Worm (Caenorhabditis elegans): ENCODE results near the gene Y45F3A.4.

Y45F3A.4 gene

ce11 chrIII:10600894-10601293 lies 25.7 kb upstream of the Y45F3A.4 start:
- peak; percentile 12 for TF ChIP-seq sma-9 (GFP tag; optimal IDR thresholded peaks at IDR 0.05)
- no peak for TF ChIP-seq sma-9 (tag; optimal IDR thresholded peaks at IDR 0.05)
- TF ChIP-seq mab-5 (tag; optimal IDR thresholded peaks at IDR 0.05): no peak

ce11 chrIII:10600138-10600626 lies 25.0 kb upstream of the Y45F3A.4 start, which contains the start of gene epg-6:
epg-6 (minus strand) TSS chrIII:10600188.
- TF ChIP-seq zag-1 (tag; optimal IDR thresholded peaks at IDR 0.05) (no peak), snpc-4 (tag; optimal IDR thresholded peaks at IDR 0.05) (no peak), unc-39 (tag; optimal IDR thresholded peaks at IDR 0.05) (no peak), unc-62 (GFP tag; optimal IDR thresholded peaks at IDR 0.05) (no peak), nhr-77 (tag; optimal IDR thresholded peaks at IDR 0.05) (no peak), sma-3 (GFP tag; optimal IDR thresholded peaks at IDR 0.05) (no peak), lin-11 (tag; optimal IDR thresholded peaks at IDR 0.05) (no peak), lsy-2 (tag; optimal IDR thresholded peaks at IDR 0.05) (no peak), ZK546.5 (tag; optimal IDR thresholded peaks at IDR 0.05) (no peak), R02D3.7 (tag; optimal IDR thresholded peaks at IDR 0.05) (no peak), lin-13 (GFP tag; optimal IDR thresholded peaks at IDR 0.05) (no peak), ceh-16 (tag; optimal IDR thresholded peaks at IDR 0.05) (no peak), fos-1 (tag; optimal IDR thresholded peaks at IDR 0.05) (no peak), Y55F3AM.14 (GFP tag; optimal IDR thresholded peaks at IDR 0.05) (no peak), peb-1 (tag; optimal IDR thresholded peaks at IDR 0.05) (no peak), nhr-23 (tag; optimal IDR thresholded peaks at IDR 0.05) (no peak)

DNA sequence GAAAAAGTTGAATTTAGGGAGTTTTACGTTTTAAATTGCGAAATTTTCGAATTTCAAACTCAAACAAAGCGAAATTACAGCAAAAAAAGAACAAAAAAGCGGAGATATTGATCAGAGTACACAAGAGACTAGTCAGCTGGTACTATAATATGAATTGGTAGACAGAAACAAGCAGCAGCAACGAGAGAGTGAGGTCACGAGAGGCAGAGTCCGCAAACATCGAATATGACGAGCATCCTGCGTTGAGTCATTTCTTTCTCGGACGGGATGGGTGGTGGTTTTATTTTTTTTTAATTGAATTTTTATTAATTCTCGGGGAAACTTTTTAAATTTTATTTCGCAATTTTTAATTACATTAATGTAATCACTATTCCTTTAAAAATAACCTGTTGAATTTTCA lies 24.5 kb upstream of the Y45F3A.4 start:
- TF ChIP-seq lin-11 (tag; optimal IDR thresholded peaks at IDR 0.05): peak; percentile 50
- TF ChIP-seq ceh-82 (tag; optimal IDR thresholded peaks at IDR 0.05): no peak
- no peak for TF ChIP-seq mdl-1 (tag; optimal IDR thresholded peaks at IDR 0.05)
- no peak for TF ChIP-seq sem-4 (tag; optimal IDR thresholded peaks at IDR 0.05)
- no peak for TF ChIP-seq dmd-4 (tag; optimal IDR thresholded peaks at IDR 0.05)
- TF ChIP-seq ceh-16 (tag; optimal IDR thresholded peaks at IDR 0.05): peak; percentile 27
- TF ChIP-seq mab-5 (tag; optimal IDR thresholded peaks at IDR 0.05): peak; percentile 8
- no peak for TF ChIP-seq elt-3 (tag; optimal IDR thresholded peaks at IDR 0.05)
- TF ChIP-seq aly-2 (tag; optimal IDR thresholded peaks at IDR 0.05): no peak
- TF ChIP-seq mbf-1 (tag; optimal IDR thresholded peaks at IDR 0.05): no peak
- TF ChIP-seq peb-1 (tag; optimal IDR thresholded peaks at IDR 0.05): no peak
- no peak for TF ChIP-seq Y55F3AM.14 (GFP tag; optimal IDR thresholded peaks at IDR 0.05)
- no peak for TF ChIP-seq R02D3.7 (tag; optimal IDR thresholded peaks at IDR 0.05)
- peak; percentile 17 for TF ChIP-seq ama-1 (optimal IDR thresholded peaks at IDR 0.05)
- TF ChIP-seq nhr-10 (tag; optimal IDR thresholded peaks at IDR 0.05): no peak
- TF ChIP-seq lin-13 (GFP tag; optimal IDR thresholded peaks at IDR 0.05): peak; percentile 46
- TF ChIP-seq snpc-4 (tag; optimal IDR thresholded peaks at IDR 0.05): peak; percentile 23
- TF ChIP-seq nhr-12 (tag; optimal IDR thresholded peaks at IDR 0.05): no peak
- no peak for TF ChIP-seq alr-1 (tag; optimal IDR thresholded peaks at IDR 0.05)
- no peak for TF ChIP-seq ztf-11 (tag; optimal IDR thresholded peaks at IDR 0.05)
- peak; percentile 98 for TF ChIP-seq fos-1 (tag; optimal IDR thresholded peaks at IDR 0.05)
- TF ChIP-seq F13H6.1 (tag; optimal IDR thresholded peaks at IDR 0.05): peak; percentile 69
- TF ChIP-seq nhr-23 (tag; optimal IDR thresholded peaks at IDR 0.05): no peak
- no peak for TF ChIP-seq nhr-237 (tag; optimal IDR thresholded peaks at IDR 0.05)
- TF ChIP-seq nhr-11 (tag; optimal IDR thresholded peaks at IDR 0.05): no peak
- no peak for TF ChIP-seq ztf-4 (tag; optimal IDR thresholded peaks at IDR 0.05)
- peak; percentile 49 for TF ChIP-seq egl-27 (tag; optimal IDR thresholded peaks at IDR 0.05)
- TF ChIP-seq lsy-2 (tag; optimal IDR thresholded peaks at IDR 0.05): peak; percentile 49 to 85
- TF ChIP-seq nhr-6 (tag; optimal IDR thresholded peaks at IDR 0.05): peak; percentile 30
- no peak for TF ChIP-seq sma-9 (GFP tag; optimal IDR thresholded peaks at IDR 0.05)
- no peak for TF ChIP-seq sma-9 (tag; optimal IDR thresholded peaks at IDR 0.05)
- TF ChIP-seq nhr-129 (tag; optimal IDR thresholded peaks at IDR 0.05): peak; percentile 79
- TF ChIP-seq ZK546.5 (tag; optimal IDR thresholded peaks at IDR 0.05): no peak
- TF ChIP-seq nhr-25 (tag; optimal IDR thresholded peaks at IDR 0.05): peak; percentile 75
- peak; percentile 31 for TF ChIP-seq sma-3 (GFP tag; optimal IDR thresholded peaks at IDR 0.05)
- peak; percentile 67 for TF ChIP-seq unc-55 (GFP tag; optimal IDR thresholded peaks at IDR 0.05)
- TF ChIP-seq C34F6.9 (tag; optimal IDR thresholded peaks at IDR 0.05): peak; percentile 88
- TF ChIP-seq unc-39 (tag; optimal IDR thresholded peaks at IDR 0.05): no peak
- peak; percentile 1 for TF ChIP-seq blmp-1 (tag; optimal IDR thresholded peaks at IDR 0.05; ENCODE audit: insufficient read depth)
- no peak for TF ChIP-seq skn-1 (tag; optimal IDR thresholded peaks at IDR 0.05)
- no peak for TF ChIP-seq lin-39 (tag; optimal IDR thresholded peaks at IDR 0.05)
- TF ChIP-seq nhr-77 (tag; optimal IDR thresholded peaks at IDR 0.05): no peak
- no peak for TF ChIP-seq elt-1 (tag; optimal IDR thresholded peaks at IDR 0.05)
- TF ChIP-seq zag-1 (tag; optimal IDR thresholded peaks at IDR 0.05): no peak
- no peak for TF ChIP-seq unc-62 (GFP tag; optimal IDR thresholded peaks at IDR 0.05)
- TF ChIP-seq gmeb-1 (tag; optimal IDR thresholded peaks at IDR 0.05): peak; percentile 74
- peak; percentile 78 for TF ChIP-seq crh-2 (tag; optimal IDR thresholded peaks at IDR 0.05)
- peak; percentile 10 for TF ChIP-seq nhr-21 (tag; optimal IDR thresholded peaks at IDR 0.05)
